Fruit fly (Drosophila melanogaster) whole organism, prepupa: ENCODE measurements around the gene Or67c.
A peak's percentile ranks its signal among the peaks of the same experiment; 100 is the strongest.

Source experiments
- CG31627 ChIP-seq: fragments of 200-800 bp; sonication (Bioruptor generic); optimal IDR thresholded peaks from 3 replicates; lab custom pipeline; 2016; ENCODE audit warnings: missing biosample characterization, missing genetic modification characterization
- CG3919 ChIP-seq: fragments of 200-800 bp; sonication (Bioruptor generic); optimal IDR thresholded peaks from 3 replicates; lab custom pipeline; 2016; ENCODE audit warnings: missing biosample characterization, missing genetic modification characterization
- CG9139 ChIP-seq: fragments of 200-800 bp; sonication (Bioruptor generic); optimal IDR thresholded peaks from 3 replicates; lab custom pipeline; 2017; ENCODE audit warnings: missing biosample characterization, mild to moderate bottlenecking, missing genetic modification characterization
- Gug ChIP-seq: fragments of 200-800 bp; sonication (Bioruptor generic); IDR thresholded peaks from 2 replicates; pipeline ENCODE4 v1.3.6; 2022; ENCODE audit warnings: missing biosample characterization, missing genetic modification characterization
- Lpt ChIP-seq: fragments of 200-800 bp; sonication (Bioruptor generic); optimal IDR thresholded peaks from 3 replicates; lab custom pipeline; 2016; ENCODE audit warnings: missing biosample characterization, missing genetic modification characterization
- OdsH ChIP-seq: fragments of 200-800 bp; sonication (Bioruptor generic); optimal IDR thresholded peaks from 3 replicates; lab custom pipeline; 2016; ENCODE audit warnings: missing biosample characterization, missing genetic modification characterization
- Sox102F ChIP-seq: fragments of 200-800 bp; sonication (Bioruptor generic); optimal IDR thresholded peaks from 2 replicates; lab custom pipeline; 2016; ENCODE audit warnings: missing biosample characterization, mild to moderate bottlenecking, missing genetic modification characterization
- Sox15 ChIP-seq: fragments of 200-800 bp; sonication (Bioruptor generic); optimal IDR thresholded peaks from 3 replicates; lab custom pipeline; 2016; ENCODE audit warnings: missing biosample characterization, missing genetic modification characterization
- dsx ChIP-seq: fragments of 200-800 bp; optimal IDR thresholded peaks from 3 replicates; lab custom pipeline; 2019; ENCODE audit warnings: missing biosample characterization, mild to moderate bottlenecking, missing genetic modification characterization, moderate library complexity; ENCODE audit not compliant: poor library complexity, severe bottlenecking
- spab ChIP-seq: fragments of 200-800 bp; sonication (Bioruptor generic); optimal IDR thresholded peaks from 2 replicates; lab custom pipeline; 2017; ENCODE audit warnings: missing biosample characterization, mild to moderate bottlenecking, missing genetic modification characterization, missing genetic modification reagents
- vri ChIP-seq: fragments of 200-800 bp; sonication (Bioruptor generic); optimal IDR thresholded peaks from 3 replicates; lab custom pipeline; 2016; ENCODE audit warnings: missing biosample characterization, mild to moderate bottlenecking, missing genetic modification characterization

DNA sequence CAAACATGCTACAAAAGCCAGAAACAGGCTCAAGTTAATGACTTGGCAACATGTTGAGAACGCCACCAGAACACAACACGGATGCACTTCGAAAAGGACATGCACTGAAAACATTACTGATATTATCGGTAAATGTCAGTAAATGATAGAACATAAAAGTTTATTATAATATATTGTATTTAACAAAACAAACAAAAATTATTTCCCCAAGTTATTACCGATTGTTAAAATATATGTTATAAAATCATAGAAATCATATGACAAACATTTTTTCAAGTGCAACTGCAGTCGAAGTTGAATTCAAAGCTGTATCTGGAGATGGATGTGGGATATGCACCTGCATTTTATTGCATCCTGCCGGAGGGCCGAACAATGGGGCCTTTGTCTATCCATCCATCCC, 3.1 kb upstream of the Or67c start:
- TF ChIP-seq Lpt (GFP tag; lab: Kevin White, UChicago) (no peak), CG3919 (GFP tag; lab: Kevin White, UChicago) (no peak), dsx (GFP tag; lab: Kevin White, UChicago) (no peak), spab (no peak), Gug (GFP tag; lab: Robert Waterston, UW) (no peak), OdsH (peak; percentile 34), CG9139 (GFP tag; lab: Kevin White, UChicago) (no peak), Sox102F (GFP tag; lab: Kevin White, UChicago) (peak; percentile 3), Sox15 (GFP tag; lab: Kevin White, UChicago) (no peak), CG31627 (no peak), vri (GFP tag; lab: Kevin White, UChicago) (no peak)
